Fruit fly (Drosophila melanogaster): ENCODE data around the gene ssx.

ssx gene

DNA sequence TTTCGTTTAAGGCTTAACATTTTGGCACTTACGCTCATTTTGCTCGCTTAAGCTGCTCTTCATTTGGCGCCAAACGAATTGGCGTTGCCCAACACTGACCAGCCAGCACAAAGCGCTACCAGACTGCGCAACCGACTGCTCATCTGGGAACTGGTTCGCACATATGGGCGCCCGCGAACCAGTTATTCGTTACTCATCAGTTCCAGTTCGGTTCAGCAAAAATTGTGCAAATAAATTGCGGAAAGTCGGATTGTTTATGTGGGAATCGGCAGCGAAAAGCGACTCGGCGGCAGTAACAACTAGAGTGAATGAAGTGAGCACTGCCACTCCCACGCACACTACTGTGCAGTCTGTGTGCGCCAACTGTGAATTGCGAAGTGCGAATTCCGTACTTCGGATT lies 22.5 kb downstream of the ssx start, which contains the start of gene Rilpl (continued):
- TF ChIP-seq Gsc (GFP tag; IDR thresholded peaks at IDR 0.05) (no peak), gce (GFP tag; IDR thresholded peaks at IDR 0.05) (no peak), nerfin-1 (tag; optimal IDR thresholded peaks at IDR 0.05) (no peak), gem (tag; optimal IDR thresholded peaks at IDR 0.05) (no peak), CG8290 (GFP tag; optimal IDR thresholded peaks at IDR 0.05) (no peak), CG8290 (tag; optimal IDR thresholded peaks at IDR 0.05) (peak in 1 of 2 experiments; percentile 75), amos (GFP tag; IDR thresholded peaks at IDR 0.05; ENCODE audit: partially characterized antibody) (peak; percentile 68; the same call in 1 of the 2 replicates), CG2129 (GFP tag; IDR thresholded peaks at IDR 0.05; ENCODE audit: partially characterized antibody) (no peak), mld (GFP tag; IDR thresholded peaks at IDR 0.05; ENCODE audit: partially characterized antibody) (no peak), Nf-YB (GFP tag; optimal IDR thresholded peaks at IDR 0.05) (no peak), CoRest (tag; optimal IDR thresholded peaks at IDR 0.05) (peak; percentile 37), CG3163 (GFP tag; optimal IDR thresholded peaks at IDR 0.05) (no peak), Nf-YC (tag; optimal IDR thresholded peaks at IDR 0.05) (peak; percentile 6), Dad (GFP tag; optimal IDR thresholded peaks at IDR 0.05) (peak; percentile 27), CG16779 (GFP tag; IDR thresholded peaks at IDR 0.05) (0 out of 2 replicates have a peak, but pooled peaks have one; percentile 35), CG6689 (GFP tag; IDR thresholded peaks at IDR 0.05) (no peak), cg (GFP tag; optimal IDR thresholded peaks at IDR 0.05) (no peak), Chrac-16 (GFP tag; optimal IDR thresholded peaks at IDR 0.05) (no peak), Fer1 (GFP tag; optimal IDR thresholded peaks at IDR 0.05) (peak; percentile 32), grn (GFP tag; optimal IDR thresholded peaks at IDR 0.05) (no peak), pum (GFP tag; optimal IDR thresholded peaks at IDR 0.05) (no peak), CG13894 (tag; optimal IDR thresholded peaks at IDR 0.05) (peak; percentile 27), crol (GFP tag; IDR thresholded peaks at IDR 0.05) (no peak), jumu (GFP tag; optimal IDR thresholded peaks at IDR 0.05) (peak; percentile 33), odd (GFP tag; optimal IDR thresholded peaks at IDR 0.05) (no peak), Mad (GFP tag; optimal IDR thresholded peaks at IDR 0.05) (no peak), Oaz (GFP tag; IDR thresholded peaks at IDR 0.05) (no peak), Lhr (GFP tag; optimal IDR thresholded peaks at IDR 0.05) (peak; percentile 30), zfh2 (GFP tag; optimal IDR thresholded peaks at IDR 0.05) (peak; percentile 52), CG12299 (tag; optimal IDR thresholded peaks at IDR 0.05) (no peak), shn (GFP tag; optimal IDR thresholded peaks at IDR 0.05) (no peak), CG42726 (GFP tag; IDR thresholded peaks at IDR 0.05; ENCODE audit: partially characterized antibody) (0 out of 2 replicates have a peak, but pooled peaks have one; percentile 23), phol (tag; optimal IDR thresholded peaks at IDR 0.05) (peak; percentile 24), CG9797 (GFP tag; optimal IDR thresholded peaks at IDR 0.05) (peak; percentile 23), CG4617 (GFP tag; optimal IDR thresholded peaks at IDR 0.05; ENCODE audit: borderline replicate concordance) (peak; percentile 81), gfzf (GFP tag; optimal IDR thresholded peaks at IDR 0.05) (peak; percentile 26), prd (optimal IDR thresholded peaks at IDR 0.05) (no peak), prd (GFP tag; IDR thresholded peaks at IDR 0.05) (0 out of 3 replicates have a peak, but pooled peaks have one; percentile 21), Rx (GFP tag; IDR thresholded peaks at IDR 0.05) (peak; percentile 26; the same call in 1 of the 2 replicates), CG3847 (GFP tag; IDR thresholded peaks at IDR 0.05) (peak; percentile 82), Ada2b (GFP tag; IDR thresholded peaks at IDR 0.05) (no peak), Hey (tag; optimal IDR thresholded peaks at IDR 0.05) (no peak), mam (GFP tag; optimal IDR thresholded peaks at IDR 0.05) (peak; percentile 13), croc (GFP tag; conservative IDR thresholded peaks at IDR 0.05) (no peak), HLH3B (GFP tag; IDR thresholded peaks at IDR 0.05) (no peak), CG8924 (tag; optimal IDR thresholded peaks at IDR 0.05) (peak; percentile 5), CG10431 (GFP tag; optimal IDR thresholded peaks at IDR 0.05) (no peak), gro (GFP tag; optimal IDR thresholded peaks at IDR 0.05) (peak; percentile 39), chm (GFP tag; IDR thresholded peaks at IDR 0.05) (peak; percentile 53), CG7928 (GFP tag; optimal IDR thresholded peaks at IDR 0.05) (peak; percentile 10), stwl (tag; optimal IDR thresholded peaks at IDR 0.05) (peak; percentile 57), CG34422 (GFP tag; IDR thresholded peaks at IDR 0.05) (peak; percentile 7; the same call in 1 of the 3 replicates)

Measured in whole organism, embryonic.